Fruit fly (Drosophila melanogaster) whole organism, pupa: ENCODE data around the gene Kr-h1.

Source experiments
- CG10348 ChIP-seq: fragments of 200-800 bp; sonication (Bioruptor generic); IDR thresholded peaks from 2 replicates; pipeline ENCODE4 v1.3.6; 2022; ENCODE audit warnings: missing biosample characterization, missing genetic modification characterization
- CG12605 ChIP-seq: fragments of 200-800 bp; sonication (Bioruptor generic); IDR thresholded peaks from 2 replicates; pipeline ENCODE4 v1.3.6; 2022; ENCODE audit warnings: missing biosample characterization, missing genetic modification characterization
- CG13204 ChIP-seq: fragments of 200-800 bp; sonication (Bioruptor generic); optimal IDR thresholded peaks from 2 replicates; lab custom pipeline; 2018; ENCODE audit warnings: missing biosample characterization, mild to moderate bottlenecking, missing genetic modification characterization, moderate library complexity
- CG14655 ChIP-seq: fragments of 200-800 bp; sonication (Bioruptor generic); optimal IDR thresholded peaks from 3 replicates; lab custom pipeline; 2017; ENCODE audit warnings: mild to moderate bottlenecking, missing biosample characterization, missing genetic modification reagents, missing genetic modification characterization
- CG15710 ChIP-seq: fragments of 200-800 bp; sonication (Bioruptor generic); optimal IDR thresholded peaks from 2 replicates; lab custom pipeline; 2018; ENCODE audit warnings: missing biosample characterization, mild to moderate bottlenecking, missing genetic modification characterization, moderate library complexity
- CG17806 ChIP-seq: fragments of 200-800 bp; sonication (Bioruptor generic); optimal IDR thresholded peaks from 2 replicates; lab custom pipeline; 2018; ENCODE audit warnings: missing biosample characterization, mild to moderate bottlenecking, missing genetic modification characterization, moderate library complexity
- CG32121 ChIP-seq: fragments of 200-800 bp; sonication (Bioruptor generic); IDR thresholded peaks from 2 replicates; pipeline ENCODE4 v1.3.6; 2022; ENCODE audit warnings: missing biosample characterization, missing genetic modification characterization
- CG34367 ChIP-seq: fragments of 200-800 bp; sonication (Bioruptor generic); optimal IDR thresholded peaks from 2 replicates; lab custom pipeline; 2018; ENCODE audit warnings: missing biosample characterization, mild to moderate bottlenecking, missing genetic modification characterization
- CG4496 ChIP-seq: fragments of 200-800 bp; sonication (Bioruptor generic); IDR thresholded peaks from 3 replicates; pipeline ENCODE4 v1.3.6; 2022; ENCODE audit warnings: missing biosample characterization, missing genetic modification characterization
- CG8159 ChIP-seq: fragments of 200-800 bp; sonication (Bioruptor generic); optimal IDR thresholded peaks from 3 replicates; lab custom pipeline; 2018; ENCODE audit warnings: missing biosample characterization, mild to moderate bottlenecking, missing genetic modification characterization, moderate library complexity
- D1 ChIP-seq: fragments of 200-800 bp; sonication (Bioruptor generic); optimal IDR thresholded peaks from 2 replicates; lab custom pipeline; 2018; ENCODE audit warnings: missing biosample characterization, mild to moderate bottlenecking, missing genetic modification characterization, moderate library complexity
- EcR ChIP-seq: fragments of 200-800 bp; sonication (Bioruptor generic); optimal IDR thresholded peaks from 3 replicates; lab custom pipeline; 2019; ENCODE audit warnings: missing biosample characterization, missing genetic modification characterization, mild to moderate bottlenecking, moderate library complexity, missing genetic modification reagents
- Ets98B ChIP-seq: fragments of 200-800 bp; sonication (Bioruptor generic); IDR thresholded peaks from 2 replicates; pipeline ENCODE4 v1.3.6; 2022; ENCODE audit warnings: missing biosample characterization, missing genetic modification characterization
- Pif1A ChIP-seq: fragments of 200-800 bp; sonication (Bioruptor generic); optimal IDR thresholded peaks from 3 replicates; lab custom pipeline; 2016; ENCODE audit warnings: missing biosample characterization, missing genetic modification characterization
- Snoo ChIP-seq: fragments of 200-800 bp; sonication (Bioruptor generic); optimal IDR thresholded peaks from 3 replicates; lab custom pipeline; 2017; ENCODE audit warnings: missing biosample characterization, mild to moderate bottlenecking, missing genetic modification characterization, inconsistent platforms
- fd96Ca ChIP-seq: fragments of 200-800 bp; sonication (Bioruptor generic); IDR thresholded peaks from 3 replicates; pipeline ENCODE4 v1.3.6; 2022; ENCODE audit warnings: missing biosample characterization, missing genetic modification characterization
- gl ChIP-seq: fragments of 200-800 bp; sonication (Bioruptor generic); optimal IDR thresholded peaks from 2 replicates; lab custom pipeline; 2018; ENCODE audit warnings: missing biosample characterization, mild to moderate bottlenecking, missing genetic modification characterization
- rn ChIP-seq: fragments of 200-800 bp; sonication (Bioruptor generic); IDR thresholded peaks from 2 replicates; pipeline ENCODE4 v1.3.6; 2022; ENCODE audit warnings: missing biosample characterization, missing genetic modification characterization

Kr-h1 gene

dm6 chr2L:6081134-6081832, 1.1 kb upstream of the Kr-h1 start:
- TF ChIP-seq EcR (GFP tag; lab: Kevin White, UChicago) (peak; percentile 60), CG14655 (GFP tag; lab: Kevin White, UChicago) (no peak), CG4496 (peak; percentile 42; the same call in 1 of the 3 replicates), Snoo (peak; percentile 30)

- TF ChIP-seq CG10348 (no peak), EcR (GFP tag; lab: Kevin White, UChicago) (no peak), CG32121 (GFP tag; lab: Robert Waterston, UW) (no peak), Ets98B (GFP tag; lab: Robert Waterston, UW) (no peak; the same call in 1 of the 2 replicates), CG14655 (GFP tag; lab: Kevin White, UChicago) (no peak), rn (GFP tag; lab: Robert Waterston, UW) (no peak), CG8159 (tag; lab: Kevin White, UChicago) (no peak), gl (tag; lab: Kevin White, UChicago) (no peak), CG4496 (no peak), CG17806 (tag; lab: Kevin White, UChicago) (no peak), D1 (tag; lab: Kevin White, UChicago) (no peak), CG15710 (tag; lab: Kevin White, UChicago) (no peak), fd96Ca (GFP tag; lab: Robert Waterston, UW) (no peak), CG34367 (tag; lab: Kevin White, UChicago) (no peak)
These were observed 679 bp downstream of the Kr-h1 start for dm6 chr2L:6082936-6083627.

DNA sequence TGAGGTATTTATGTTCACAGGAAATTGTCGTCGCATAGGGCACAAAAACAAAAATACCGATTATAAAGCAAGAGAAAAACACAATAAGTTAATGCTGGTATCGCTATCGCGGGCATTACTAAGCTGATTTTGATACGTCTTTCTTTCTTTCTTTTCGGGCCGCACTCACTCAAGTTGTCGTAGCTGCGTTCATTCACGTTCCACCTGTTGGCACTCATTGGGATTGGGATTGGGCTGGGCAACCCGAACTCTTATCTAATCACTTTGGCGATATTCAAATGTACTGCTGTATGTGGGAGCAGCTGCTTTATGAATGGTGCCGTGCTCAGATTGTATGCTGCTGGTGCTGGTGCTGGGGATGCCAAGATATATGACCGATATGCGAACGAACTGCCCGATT, 2.3 kb downstream of the Kr-h1 start:
- no peak for TF ChIP-seq fd96Ca (GFP tag; lab: Robert Waterston, UW)
- no peak for TF ChIP-seq EcR (GFP tag; lab: Kevin White, UChicago)
- no peak for TF ChIP-seq rn (GFP tag; lab: Robert Waterston, UW)
- no peak for TF ChIP-seq CG8159 (tag; lab: Kevin White, UChicago)
- TF ChIP-seq CG13204 (GFP tag; lab: Kevin White, UChicago) = no peak
- no peak for TF ChIP-seq CG17806 (tag; lab: Kevin White, UChicago)
- TF ChIP-seq Pif1A = no peak
- TF ChIP-seq CG12605 = no peak
- TF ChIP-seq, all 21 proteins: peak for 0

DNA sequence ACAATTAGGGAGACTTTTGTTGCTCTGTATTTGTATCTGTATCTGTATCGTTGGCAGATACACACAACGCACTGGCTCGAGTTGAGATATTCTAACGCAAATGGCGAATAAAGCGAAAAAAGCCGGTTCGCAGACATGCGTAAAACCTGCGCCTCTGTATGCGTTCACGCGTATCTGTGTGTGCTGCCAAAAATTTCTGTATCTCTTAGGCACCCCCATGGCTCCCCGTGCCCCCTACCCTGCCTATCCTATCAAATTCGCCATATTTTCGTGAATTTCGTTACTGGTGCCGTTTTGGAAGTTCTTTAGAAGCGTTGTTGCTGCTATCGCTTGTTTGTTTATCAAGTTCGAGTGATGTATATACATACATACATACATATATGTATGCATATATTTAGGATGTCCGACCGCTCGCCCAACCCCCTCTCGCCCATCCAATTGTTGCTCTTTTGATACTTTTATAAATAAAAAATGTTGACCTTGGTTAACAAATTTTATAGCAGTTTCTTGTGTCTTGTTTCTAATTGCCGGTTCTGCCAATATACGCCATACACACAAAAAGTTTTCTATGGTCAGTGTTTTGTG, 3.4 kb downstream of the Kr-h1 start:
- TF ChIP-seq Pif1A (no peak), gl (tag; lab: Kevin White, UChicago) (no peak), CG13204 (GFP tag; lab: Kevin White, UChicago) (no peak)

DNA sequence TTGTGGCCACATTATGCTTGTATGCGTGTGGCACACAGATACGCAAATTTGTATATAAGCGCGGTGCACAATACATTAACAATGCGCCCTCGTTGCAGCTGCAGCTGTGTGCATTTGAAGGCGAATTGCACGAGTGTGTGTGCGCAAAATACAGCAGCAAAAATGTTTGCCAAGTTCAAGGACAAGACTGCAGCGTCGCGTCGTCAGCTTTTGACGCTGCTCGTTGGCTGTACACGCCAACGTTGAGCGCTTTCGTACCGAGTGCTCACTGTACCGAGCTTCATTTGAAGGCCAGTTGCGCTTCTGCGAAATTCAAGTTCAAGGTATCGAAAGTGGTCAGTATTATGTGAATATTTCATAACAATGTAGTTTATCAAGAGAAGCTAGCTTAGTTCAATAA, 4.4 kb downstream of the Kr-h1 start:
- TF ChIP-seq CG32121 (GFP tag; lab: Robert Waterston, UW) = no peak
- no peak for TF ChIP-seq CG13204 (GFP tag; lab: Kevin White, UChicago)
- TF ChIP-seq CG10348 = no peak
- TF ChIP-seq CG17806 (tag; lab: Kevin White, UChicago) = no peak
- TF ChIP-seq CG4496 = no peak
- no peak for TF ChIP-seq D1 (tag; lab: Kevin White, UChicago)
- no peak for TF ChIP-seq CG14655 (GFP tag; lab: Kevin White, UChicago)
- no peak for TF ChIP-seq rn (GFP tag; lab: Robert Waterston, UW)
- TF ChIP-seq Pif1A = no peak

dm6 chr2L:6087685-6088084, 5.3 kb downstream of the Kr-h1 start:
- no peak for TF ChIP-seq CG4496
- TF ChIP-seq CG32121 (GFP tag; lab: Robert Waterston, UW) = no peak
- no peak for TF ChIP-seq fd96Ca (GFP tag; lab: Robert Waterston, UW)
- TF ChIP-seq D1 (tag; lab: Kevin White, UChicago) = no peak
- no peak for TF ChIP-seq Pif1A
- no peak for TF ChIP-seq rn (GFP tag; lab: Robert Waterston, UW)
- no peak for TF ChIP-seq CG13204 (GFP tag; lab: Kevin White, UChicago)
- TF ChIP-seq Ets98B (GFP tag; lab: Robert Waterston, UW) = no peak
- no peak for TF ChIP-seq EcR (GFP tag; lab: Kevin White, UChicago)
